Fruit fly (Drosophila melanogaster) whole organism: Measurements from ENCODE around the gene CG8460.

Source experiments
- CG8478 ChIP-seq: fragments of >200 bp; optimal IDR thresholded peaks from 2 replicates; lab custom pipeline; 2018; ENCODE audit warnings: inconsistent platforms
- Dll ChIP-seq: fragments of >200 bp; optimal IDR thresholded peaks from 2 replicates; lab custom pipeline; 2017
- EcR ChIP-seq, 2 experiments: fragments of >200 bp; optimal IDR thresholded peaks; 2 replicates each; lab custom pipeline; 2017; ENCODE audit warnings: missing biosample characterization in 2 of 2, missing genetic modification characterization in 2 of 2, missing genetic modification reagents in 2 of 2
- pan ChIP-seq: fragments of >200 bp; optimal IDR thresholded peaks from 2 replicates; lab custom pipeline; 2017
- psq ChIP-seq: fragments of >200 bp; optimal IDR thresholded peaks from 2 replicates; lab custom pipeline; 2017
- usp ChIP-seq: fragments of >200 bp; optimal IDR thresholded peaks from 2 replicates; lab custom pipeline; 2017; ENCODE audit warnings: missing biosample characterization, missing genetic modification characterization, mixed read lengths

Gene CG8460

DNA sequence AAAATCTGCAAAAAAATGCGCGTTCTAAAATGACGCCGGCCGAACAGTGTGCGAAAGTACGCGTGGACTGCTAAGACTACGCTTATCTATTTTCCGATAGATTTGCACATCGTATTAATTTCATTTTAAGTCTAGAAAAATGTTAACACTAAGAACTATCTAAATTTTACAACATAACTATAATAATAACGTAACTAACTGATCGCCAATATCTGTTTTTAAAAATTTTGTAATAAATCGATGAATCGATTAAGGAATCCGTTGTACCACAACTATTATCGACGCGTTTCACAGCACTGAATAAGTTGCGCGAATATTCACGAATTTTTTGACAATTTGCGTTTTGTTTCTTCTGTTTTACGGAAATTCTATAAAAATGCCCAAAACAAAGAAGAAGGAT is 14.1 kb downstream of the CG8460 start, which contains the start of gene Ssb-c31a:
Ssb-c31a (plus strand) TSS at position 278 of the 400 bp plus-strand sequence.
- TF ChIP-seq CG8478 (lab: Kevin White, UChicago): no peak
- no peak for TF ChIP-seq psq (lab: Kevin White, UChicago)
- no peak for TF ChIP-seq Dll (lab: Kevin White, UChicago)
- TF ChIP-seq usp (GFP tag; lab: Kevin White, UChicago): no peak
- TF ChIP-seq pan (lab: Kevin White, UChicago): no peak
- no peak for TF ChIP-seq EcR (GFP tag; optimal IDR thresholded peaks at IDR 0.05; lab: Kevin White, UChicago)

dm6 chr2L:8212666-8213270 is 15.8 kb downstream of the CG8460 start, which contains the start of the genes CG8372 and CG8360:
TSS of gene CG8372 (minus strand) at chr2L:8212902.
TSS of gene CG8360 (plus strand) at chr2L:8212959.
- TF ChIP-seq EcR (GFP tag; optimal IDR thresholded peaks at IDR 0.05; lab: Kevin White, UChicago) (peak in 1 of 2 experiments; percentile 68), psq (lab: Kevin White, UChicago) (no peak), usp (GFP tag; lab: Kevin White, UChicago) (no peak), CG8478 (lab: Kevin White, UChicago) (no peak), pan (lab: Kevin White, UChicago) (no peak)

DNA sequence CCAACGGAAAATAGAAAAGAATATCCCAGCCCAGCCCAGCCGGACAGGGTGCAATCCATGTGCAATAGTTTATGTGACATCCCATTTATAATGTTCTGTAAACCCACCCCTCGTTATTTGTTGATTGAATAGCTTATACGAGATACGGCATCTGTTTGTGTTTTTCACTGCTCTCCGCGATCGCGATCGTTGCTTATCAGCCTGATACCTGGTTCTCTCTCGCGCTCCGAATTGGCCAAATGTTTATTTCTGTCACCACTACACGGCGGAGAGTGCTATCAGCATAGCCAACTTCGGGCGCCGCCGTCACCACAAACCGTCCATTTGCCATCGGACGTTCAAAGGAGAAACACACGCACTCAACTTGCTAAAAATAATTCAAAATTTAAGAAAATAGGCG is 17.0 kb downstream of the CG8460 start, which contains the start of gene CG8353:
CG8353 (plus strand) TSS at position 59 of the 400 bp plus-strand sequence.
- no peak for TF ChIP-seq Dll (lab: Kevin White, UChicago)
- TF ChIP-seq psq (lab: Kevin White, UChicago): no peak
- no peak for TF ChIP-seq CG8478 (lab: Kevin White, UChicago)
- no peak for TF ChIP-seq usp (GFP tag; lab: Kevin White, UChicago)
- TF ChIP-seq EcR (GFP tag; optimal IDR thresholded peaks at IDR 0.05; lab: Kevin White, UChicago): no peak
- no peak for TF ChIP-seq pan (lab: Kevin White, UChicago)

- TF ChIP-seq usp (GFP tag; lab: Kevin White, UChicago): no peak
- TF ChIP-seq psq (lab: Kevin White, UChicago): no peak
- TF ChIP-seq CG8478 (lab: Kevin White, UChicago): no peak
- no peak for TF ChIP-seq pan (lab: Kevin White, UChicago)
- no peak for TF ChIP-seq Dll (lab: Kevin White, UChicago)
Measured at dm6 chr2L:8215259-8215929, 18.4 kb downstream of the CG8460 start, which contains the start of gene CG8349. TSS of gene CG8349 (plus strand) at chr2L:8215915.

- TF ChIP-seq psq (lab: Kevin White, UChicago) (no peak), usp (GFP tag; lab: Kevin White, UChicago) (no peak), EcR (GFP tag; optimal IDR thresholded peaks at IDR 0.05; lab: Kevin White, UChicago) (no peak), pan (lab: Kevin White, UChicago) (no peak), Dll (lab: Kevin White, UChicago) (no peak), CG8478 (lab: Kevin White, UChicago) (no peak)
Measured at dm6 chr2L:8217917-8218316, 20.9 kb downstream of the CG8460 start, which contains the start of gene CG8292. TSS of gene CG8292 (minus strand) at chr2L:8218017.

DNA sequence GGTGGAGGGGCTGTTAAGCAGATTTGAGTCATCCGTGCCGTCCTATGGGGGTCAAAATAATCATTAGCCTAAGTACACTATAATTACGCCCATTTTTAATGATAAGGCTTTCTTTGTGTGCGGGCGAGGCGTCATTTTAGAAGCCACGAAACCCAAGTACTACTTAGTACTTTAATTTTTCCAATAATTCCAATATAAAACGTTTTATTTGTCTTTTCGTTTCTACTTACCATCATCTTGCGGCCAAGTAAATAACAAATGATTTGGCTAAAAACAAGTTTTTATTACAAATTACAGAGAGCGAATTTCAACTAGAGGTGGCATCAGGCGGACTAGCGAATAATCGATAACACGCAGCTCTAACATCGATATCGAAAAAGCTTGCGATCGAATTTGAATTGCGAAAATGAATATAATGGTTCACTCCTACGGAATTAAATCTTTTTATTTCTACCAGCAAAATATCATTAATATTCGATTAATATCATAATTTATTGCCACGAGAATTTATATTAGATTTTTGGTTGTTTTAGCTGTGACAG is 23.5 kb downstream of the CG8460 start, which contains the start of gene Snx6:
Snx6 (minus strand) TSS at position 349 of the 542 bp plus-strand sequence.
- TF ChIP-seq psq (lab: Kevin White, UChicago) (no peak), CG8478 (lab: Kevin White, UChicago) (no peak), Dll (lab: Kevin White, UChicago) (no peak), usp (GFP tag; lab: Kevin White, UChicago) (no peak), EcR (GFP tag; optimal IDR thresholded peaks at IDR 0.05; lab: Kevin White, UChicago) (no peak), pan (lab: Kevin White, UChicago) (no peak)

dm6 chr2L:8229134-8229533 is 32.1 kb downstream of the CG8460 start:
- TF ChIP-seq usp (GFP tag; lab: Kevin White, UChicago) (no peak), EcR (GFP tag; optimal IDR thresholded peaks at IDR 0.05; lab: Kevin White, UChicago) (no peak), CG8478 (lab: Kevin White, UChicago) (no peak), Dll (lab: Kevin White, UChicago) (no peak), pan (lab: Kevin White, UChicago) (no peak), psq (lab: Kevin White, UChicago) (no peak)

dm6 chr2L:8229628-8230027 is 32.6 kb downstream of the CG8460 start:
- peak; percentile 10 for TF ChIP-seq pan (lab: Kevin White, UChicago)
- TF ChIP-seq psq (lab: Kevin White, UChicago): no peak
- TF ChIP-seq CG8478 (lab: Kevin White, UChicago): no peak
- TF ChIP-seq usp (GFP tag; lab: Kevin White, UChicago): no peak
- no peak for TF ChIP-seq Dll (lab: Kevin White, UChicago)
- no peak for TF ChIP-seq EcR (GFP tag; optimal IDR thresholded peaks at IDR 0.05; lab: Kevin White, UChicago)

DNA sequence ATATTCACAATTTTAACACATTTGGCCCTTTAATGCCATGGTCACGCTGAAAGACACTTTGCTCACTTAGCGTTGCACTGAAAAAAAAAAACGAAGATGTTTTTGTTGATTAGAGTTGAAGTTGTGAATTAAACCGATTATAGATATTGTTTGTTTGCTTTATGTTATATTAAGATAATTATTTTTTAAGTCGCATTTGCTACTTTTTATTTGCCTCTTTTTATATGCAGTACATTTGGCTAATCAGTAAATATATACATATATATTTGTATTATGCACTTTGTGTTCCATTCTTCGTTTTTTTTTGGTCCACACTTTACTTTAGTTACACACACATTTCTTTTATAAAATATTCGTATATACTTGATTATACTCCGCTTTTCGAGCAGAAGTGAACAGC is 33.3 kb downstream of the CG8460 start:
- TF ChIP-seq usp (GFP tag; lab: Kevin White, UChicago) (no peak), CG8478 (lab: Kevin White, UChicago) (no peak), psq (lab: Kevin White, UChicago) (no peak), Dll (lab: Kevin White, UChicago) (no peak), EcR (GFP tag; optimal IDR thresholded peaks at IDR 0.05; lab: Kevin White, UChicago) (no peak), pan (lab: Kevin White, UChicago) (no peak)

- no peak for TF ChIP-seq usp (GFP tag; lab: Kevin White, UChicago)
- TF ChIP-seq Dll (lab: Kevin White, UChicago): no peak
- TF ChIP-seq CG8478 (lab: Kevin White, UChicago): no peak
- TF ChIP-seq EcR (GFP tag; optimal IDR thresholded peaks at IDR 0.05; lab: Kevin White, UChicago): no peak
- no peak for TF ChIP-seq psq (lab: Kevin White, UChicago)
- TF ChIP-seq pan (lab: Kevin White, UChicago): no peak
Measured at dm6 chr2L:8232389-8232788, 35.4 kb downstream of the CG8460 start.
